Worm (Caenorhabditis elegans): ENCODE data around the gene tdo-2.

- TF ChIP-seq him-1 (tag; optimal IDR thresholded peaks at IDR 0.05) = no peak
- no peak for TF ChIP-seq W03F9.2 (tag; optimal IDR thresholded peaks at IDR 0.05)
- no peak for TF ChIP-seq dao-5 (tag; optimal IDR thresholded peaks at IDR 0.05)
Observed at ce11 chrIII:5915926-5916325, 3.8 kb downstream of the tdo-2 start.

Data from whole organism, L4/young adult.